Worm (Caenorhabditis elegans) whole organism, L1 larva: ENCODE results near the gene F16G10.7.

ENCODE experiments used
- ceh-63 ChIP-seq: fragments of 200-800 bp; sonication (Bioruptor generic); optimal IDR thresholded peaks from 2 replicates; lab custom pipeline; 2018; ENCODE audit warnings: mild to moderate bottlenecking, missing genetic modification characterization, missing compliant biosample characterization
- egl-27 ChIP-seq, 2 experiments: fragments of 150-350 bp in 1 of 2; sonication (generic microtip); optimal IDR thresholded peaks; 3 replicates each; lab custom pipeline; 2017 to 2018; ENCODE audit warnings: missing biosample characterization in 2 of 2, missing genetic modification characterization in 2 of 2, missing genetic modification reagents in 2 of 2
- elt-3 ChIP-seq, 6 experiments: fragments of 150-350 bp in 1 of 6; sonication (generic microtip); optimal IDR thresholded peaks; 2 replicates each; lab custom pipeline; 2017 to 2018; ENCODE audit warnings: missing biosample characterization in 6 of 6, missing genetic modification characterization in 6 of 6, inconsistent platforms in 1 of 6
- fos-1 ChIP-seq: fragments of 150-350 bp; optimal IDR thresholded peaks from 2 replicates; lab custom pipeline; 2014; ENCODE audit warnings: missing biosample characterization, missing genetic modification characterization
- lin-13 ChIP-seq: fragments of 150-350 bp; optimal IDR thresholded peaks from 2 replicates; lab custom pipeline; 2014; ENCODE audit warnings: missing biosample characterization, missing genetic modification reagents, missing genetic modification characterization
- lin-15B ChIP-seq: fragments of 150-350 bp; sonication (generic microtip); optimal IDR thresholded peaks from 3 replicates; lab custom pipeline; 2014; ENCODE audit warnings: missing biosample characterization, missing genetic modification characterization
- unc-30 ChIP-seq: sonication (generic microtip); optimal IDR thresholded peaks from 2 replicates; lab custom pipeline; 2017; ENCODE audit warnings: missing biosample characterization, missing genetic modification characterization

- no peak for TF ChIP-seq elt-3 (tag; optimal IDR thresholded peaks at IDR 0.05; lab: Kevin White, UChicago)
- no peak for TF ChIP-seq lin-15B (tag; lab: Kevin White, UChicago)
- no peak for TF ChIP-seq ceh-63 (GFP tag; lab: Kevin White, UChicago)
- TF ChIP-seq lin-13 (GFP tag; lab: Kevin White, UChicago), result no peak
- no peak for TF ChIP-seq fos-1 (tag; lab: Kevin White, UChicago)
- no peak for TF ChIP-seq unc-30
- no peak for TF ChIP-seq egl-27 (tag; optimal IDR thresholded peaks at IDR 0.05; lab: Kevin White, UChicago)
These were observed 20.1 kb downstream of the F16G10.7 start, which contains the start of gene F43C11.16 for ce11 chrII:2359965-2360364.
